Fruit fly (Drosophila melanogaster): ENCODE results near the gene Qsox3.

Qsox3 gene

dm6 chr3R:21940884-21941390 lies 29.3 kb downstream of the Qsox3 start:
- no peak for TF ChIP-seq noc (tag; optimal IDR thresholded peaks at IDR 0.05)

- peak; percentile 21 for TF ChIP-seq noc (tag; optimal IDR thresholded peaks at IDR 0.05)
Measured at dm6 chr3R:21941426-21941924, 29.9 kb downstream of the Qsox3 start.

- no peak for TF ChIP-seq noc (tag; optimal IDR thresholded peaks at IDR 0.05)
Measured at dm6 chr3R:21943982-21944627, 32.5 kb downstream of the Qsox3 start.

- TF ChIP-seq noc (tag; optimal IDR thresholded peaks at IDR 0.05) = no peak
Measured at dm6 chr3R:21944666-21945065, 33.0 kb downstream of the Qsox3 start.

dm6 chr3R:21945754-21946153 lies 34.1 kb downstream of the Qsox3 start:
- no peak for TF ChIP-seq noc (tag; optimal IDR thresholded peaks at IDR 0.05)

- no peak for TF ChIP-seq noc (tag; optimal IDR thresholded peaks at IDR 0.05)
Measured at dm6 chr3R:21948081-21948480, 36.5 kb downstream of the Qsox3 start.

dm6 chr3R:21948691-21949560 lies 37.3 kb downstream of the Qsox3 start, which contains the start of gene Eip93F:
TSS of gene Eip93F (plus strand) at chr3R:21949114.
- TF ChIP-seq noc (tag; optimal IDR thresholded peaks at IDR 0.05) = no peak

dm6 chr3R:21949561-21949862 lies 37.9 kb downstream of the Qsox3 start:
- no peak for TF ChIP-seq noc (tag; optimal IDR thresholded peaks at IDR 0.05)

dm6 chr3R:21951386-21951785 lies 39.8 kb downstream of the Qsox3 start:
- TF ChIP-seq noc (tag; optimal IDR thresholded peaks at IDR 0.05) = no peak

- no peak for TF ChIP-seq noc (tag; optimal IDR thresholded peaks at IDR 0.05)
Measured at dm6 chr3R:21954056-21954650, 42.5 kb downstream of the Qsox3 start.

- no peak for TF ChIP-seq noc (tag; optimal IDR thresholded peaks at IDR 0.05)
Measured at dm6 chr3R:21956340-21956739, 44.7 kb downstream of the Qsox3 start.

Measured in whole organism, larva.